Fruit fly (Drosophila melanogaster): ENCODE data around the gene Ncoa6.
A peak's percentile ranks its signal among the peaks of the same experiment; 100 is the strongest.

Ncoa6 gene

dm6 chr2L:5326414-5327265, at the start of gene Ncoa6, which contains the start of gene cype (continued):
- TF ChIP-seq CG10209 (GFP tag; optimal IDR thresholded peaks at IDR 0.05), result peak; percentile 34
- no peak for TF ChIP-seq hkb (optimal IDR thresholded peaks at IDR 0.05)
- TF ChIP-seq hkb (GFP tag; IDR thresholded peaks at IDR 0.05), result no peak
- no peak for TF ChIP-seq Gsc (GFP tag; IDR thresholded peaks at IDR 0.05)
- TF ChIP-seq CG10462 (GFP tag; optimal IDR thresholded peaks at IDR 0.05), result peak; percentile 13
- TF ChIP-seq odd (GFP tag; optimal IDR thresholded peaks at IDR 0.05), result no peak
- peak; percentile 47; the same call in 1 of the 2 replicates for TF ChIP-seq NFAT (GFP tag; IDR thresholded peaks at IDR 0.05)
- peak; percentile 21 for TF ChIP-seq Chrac-16 (GFP tag; optimal IDR thresholded peaks at IDR 0.05)
- TF ChIP-seq Jarid2 (GFP tag; optimal IDR thresholded peaks at IDR 0.05), result no peak
- TF ChIP-seq peb (GFP tag; IDR thresholded peaks at IDR 0.05), result no peak
- TF ChIP-seq sens (GFP tag), result peak; percentile 76
- TF ChIP-seq Nf-YC (tag; optimal IDR thresholded peaks at IDR 0.05), result peak; percentile 73
- TF ChIP-seq Meics (GFP tag; optimal IDR thresholded peaks at IDR 0.05), result peak; percentile 67
- TF ChIP-seq CG18011 (GFP tag; optimal IDR thresholded peaks at IDR 0.05), result no peak
- TF ChIP-seq CG18599 (GFP tag; optimal IDR thresholded peaks at IDR 0.05), result peak; percentile 49
- TF ChIP-seq bigmax (GFP tag; optimal IDR thresholded peaks at IDR 0.05), result no peak
- TF ChIP-seq CHES-1-like (GFP tag; optimal IDR thresholded peaks at IDR 0.05), result no peak
- TF ChIP-seq CG16863 (GFP tag; optimal IDR thresholded peaks at IDR 0.05), result no peak
- TF ChIP-seq chinmo (GFP tag; IDR thresholded peaks at IDR 0.05; ENCODE audit: partially characterized antibody), result 0 out of 4 replicates have a peak, but pooled peaks have one; percentile 53
- TF ChIP-seq p53 (GFP tag; optimal IDR thresholded peaks at IDR 0.05), result no peak
- TF ChIP-seq fd3F (GFP tag; optimal IDR thresholded peaks at IDR 0.05), result peak; percentile 52
- no peak for TF ChIP-seq CG1233 (GFP tag; optimal IDR thresholded peaks at IDR 0.05)
- no peak for TF ChIP-seq CG31224 (GFP tag; IDR thresholded peaks at IDR 0.05)
- no peak; the same call in 2 of the 3 replicates for TF ChIP-seq tgo (GFP tag; IDR thresholded peaks at IDR 0.05)
- no peak for TF ChIP-seq ap (GFP tag; IDR thresholded peaks at IDR 0.05)
- peak; percentile 84 for TF ChIP-seq row (GFP tag; IDR thresholded peaks at IDR 0.05)
- TF ChIP-seq Gug (GFP tag; IDR thresholded peaks at IDR 0.05), result no peak; the same call in 3 of the 4 replicates
- TF ChIP-seq CG32767 (GFP tag; IDR thresholded peaks at IDR 0.05), result no peak
- no peak for TF ChIP-seq gro (GFP tag; optimal IDR thresholded peaks at IDR 0.05)
- TF ChIP-seq Doc3 (GFP tag; IDR thresholded peaks at IDR 0.05; ENCODE audit: partially characterized antibody), result peak; percentile 85
- TF ChIP-seq Ptx1 (GFP tag; IDR thresholded peaks at IDR 0.05), result peak; percentile 58
- no peak for TF ChIP-seq Optix (GFP tag; IDR thresholded peaks at IDR 0.05)
- no peak for TF ChIP-seq ab (GFP tag; optimal IDR thresholded peaks at IDR 0.05)
- no peak for TF ChIP-seq Rx (GFP tag; IDR thresholded peaks at IDR 0.05)
- TF ChIP-seq cg (GFP tag; optimal IDR thresholded peaks at IDR 0.05), result peak; percentile 69
- TF ChIP-seq gem (tag; optimal IDR thresholded peaks at IDR 0.05), result peak; percentile 75
- peak; percentile 19 for TF ChIP-seq mam (GFP tag; optimal IDR thresholded peaks at IDR 0.05)
- TF ChIP-seq CG14050 (GFP tag; IDR thresholded peaks at IDR 0.05), result no peak
- no peak for TF ChIP-seq ems (GFP tag; optimal IDR thresholded peaks at IDR 0.05)
- TF ChIP-seq CG17829 (tag; optimal IDR thresholded peaks at IDR 0.05), result peak; percentile 51
- TF ChIP-seq CG17612 (GFP tag; IDR thresholded peaks at IDR 0.05), result no peak
- peak; percentile 32 for TF ChIP-seq Fer3 (tag; optimal IDR thresholded peaks at IDR 0.05)
- TF ChIP-seq trh (GFP tag; optimal IDR thresholded peaks at IDR 0.05), result no peak
- peak; percentile 50; the same call in 1 of the 2 replicates for TF ChIP-seq Xrp1 (GFP tag; IDR thresholded peaks at IDR 0.05)
- TF ChIP-seq CG8924 (tag; optimal IDR thresholded peaks at IDR 0.05), result peak; percentile 75
- TF ChIP-seq CG13287 (GFP tag; IDR thresholded peaks at IDR 0.05; ENCODE audit: partially characterized antibody), result peak; percentile 87
- TF ChIP-seq pzg (GFP tag; optimal IDR thresholded peaks at IDR 0.05), result peak; percentile 73
- TF ChIP-seq Antp (GFP tag; optimal IDR thresholded peaks at IDR 0.05), result no peak
- peak; percentile 43 for TF ChIP-seq bcd (GFP tag; optimal IDR thresholded peaks at IDR 0.05)
- TF ChIP-seq grau (tag; optimal IDR thresholded peaks at IDR 0.05), result peak; percentile 66

Measured in whole organism, embryonic.